Fruit fly (Drosophila melanogaster): ENCODE results near the gene CG4199.
A peak's percentile ranks its signal among the peaks of the same experiment; 100 is the strongest.

CG4199 gene

DNA sequence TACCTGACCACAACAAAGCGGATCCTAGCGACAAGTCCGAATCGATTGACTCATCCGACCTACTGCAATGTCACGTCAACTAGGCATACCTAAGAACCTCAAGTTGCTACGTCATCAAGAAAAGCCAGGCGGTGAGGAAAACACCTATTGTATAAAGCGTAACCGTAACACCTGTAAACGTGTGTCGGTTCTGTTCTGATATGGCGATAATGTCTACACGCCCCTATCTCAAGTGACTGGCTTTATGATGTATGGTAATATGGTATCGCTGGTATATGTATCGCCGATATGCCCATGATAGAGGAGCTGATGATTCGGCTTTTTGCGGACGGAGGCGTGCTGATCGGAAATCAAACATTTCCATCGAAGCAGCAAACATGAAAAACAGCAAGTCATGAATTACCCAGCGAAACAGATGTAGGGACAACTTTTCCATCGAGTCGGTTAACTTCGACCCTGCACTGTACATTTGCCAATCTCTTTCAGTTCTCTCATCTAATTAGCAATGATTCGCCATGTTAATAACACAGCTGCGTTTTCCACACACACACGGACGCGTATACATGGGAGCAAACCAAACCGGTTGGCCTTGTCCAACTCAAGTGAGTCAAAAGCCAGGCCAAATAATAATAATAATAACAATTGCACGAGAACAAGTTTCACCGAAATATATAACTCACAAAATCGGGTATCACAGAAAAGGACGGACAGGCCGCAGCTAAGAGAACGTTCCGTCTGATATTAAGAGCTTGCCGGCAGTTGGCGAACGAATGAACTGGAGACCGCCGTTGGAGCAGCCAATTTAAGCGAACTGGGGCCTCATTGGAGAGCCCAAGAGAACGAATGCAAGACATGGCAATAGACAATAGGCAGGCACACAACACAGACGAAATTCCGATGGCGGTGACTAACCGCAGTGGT is 3.2 kb downstream of the CG4199 start:
- no peak for TF ChIP-seq kay (GFP tag; ENCODE audit: borderline replicate concordance)
- TF ChIP-seq cnc (optimal IDR thresholded peaks at IDR 0.05), result peak; percentile 68 to 82
- peak; percentile 29 for TF ChIP-seq ovo (GFP tag; optimal IDR thresholded peaks at IDR 0.05)
- TF ChIP-seq tj (GFP tag; optimal IDR thresholded peaks at IDR 0.05), result peak; percentile 50
- peak; percentile 4 for TF ChIP-seq bab1 (GFP tag; optimal IDR thresholded peaks at IDR 0.05)

DNA sequence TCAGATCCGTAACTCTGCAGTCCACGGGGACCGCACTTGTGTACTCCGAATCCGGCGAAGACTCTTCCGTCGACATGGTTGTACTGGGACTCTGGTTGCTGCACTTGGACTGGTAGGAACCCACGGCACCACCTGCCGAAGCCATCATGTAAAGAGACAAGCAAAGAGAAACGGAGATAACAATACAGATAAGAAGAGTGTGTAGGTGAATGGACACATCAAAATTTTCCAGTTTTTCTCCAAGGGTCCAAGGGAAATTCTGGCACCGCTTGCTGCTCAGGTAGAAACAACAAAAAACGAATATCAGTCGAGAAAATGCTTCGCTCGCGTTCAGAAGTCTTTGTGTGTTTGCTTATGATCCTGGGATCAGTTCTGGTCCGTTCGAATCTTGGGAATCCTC is 5.0 kb downstream of the CG4199 start, which contains the start of gene CG4194:
CG4194 (plus strand) TSS at position 301 of the 400 bp plus-strand sequence.
- TF ChIP-seq cnc (optimal IDR thresholded peaks at IDR 0.05) (no peak), ovo (GFP tag; optimal IDR thresholded peaks at IDR 0.05) (no peak)

DNA sequence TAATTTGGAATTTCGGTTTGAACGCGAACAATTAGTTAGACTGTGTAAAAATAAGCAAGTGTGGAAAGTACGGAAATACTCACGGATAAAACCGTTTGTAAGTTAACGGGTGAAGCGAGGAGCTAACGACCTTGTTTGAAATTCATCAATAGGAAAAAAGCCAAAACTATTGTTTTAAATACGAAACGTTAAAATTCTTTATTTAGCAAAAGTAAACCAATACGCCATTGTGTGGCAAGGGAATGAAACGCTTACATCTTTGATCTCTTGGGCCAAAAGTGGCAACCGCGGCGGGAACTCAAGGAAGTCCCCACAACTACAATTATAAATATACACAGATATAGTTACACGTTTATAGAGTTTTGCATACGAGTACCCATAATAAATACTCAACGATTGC is 7.0 kb downstream of the CG4199 start, which contains the start of gene CG14054:
CG14054 (minus strand) TSS at position 101 of the 400 bp plus-strand sequence.
- TF ChIP-seq Clk (GFP tag; optimal IDR thresholded peaks at IDR 0.05) (no peak), Hr96 (GFP tag; optimal IDR thresholded peaks at IDR 0.05) (no peak), Crg-1 (GFP tag; optimal IDR thresholded peaks at IDR 0.05) (no peak), cic (GFP tag; optimal IDR thresholded peaks at IDR 0.05) (no peak), CG7101 (tag; optimal IDR thresholded peaks at IDR 0.05) (no peak), CG7045 (GFP tag; optimal IDR thresholded peaks at IDR 0.05) (no peak), CG5204 (GFP tag; optimal IDR thresholded peaks at IDR 0.05) (no peak), toe (GFP tag; optimal IDR thresholded peaks at IDR 0.05) (no peak), bab1 (GFP tag; optimal IDR thresholded peaks at IDR 0.05) (no peak), ovo (GFP tag; optimal IDR thresholded peaks at IDR 0.05) (no peak), CG12768 (GFP tag; optimal IDR thresholded peaks at IDR 0.05) (no peak), tj (GFP tag; optimal IDR thresholded peaks at IDR 0.05) (no peak), cnc (optimal IDR thresholded peaks at IDR 0.05) (no peak), CG14711 (tag; optimal IDR thresholded peaks at IDR 0.05) (no peak), CG11617 (GFP tag; optimal IDR thresholded peaks at IDR 0.05) (no peak), CG33017 (tag; optimal IDR thresholded peaks at IDR 0.05) (no peak)

dm6 chrX:2065073-2065472 is 8.2 kb downstream of the CG4199 start, which contains the start of gene CG4281:
CG4281 (minus strand) TSS chrX:2065142.
- TF ChIP-seq CG11617 (GFP tag; optimal IDR thresholded peaks at IDR 0.05) (peak; percentile 23), Clk (GFP tag; optimal IDR thresholded peaks at IDR 0.05) (no peak), tj (GFP tag; optimal IDR thresholded peaks at IDR 0.05) (peak; percentile 24), cic (GFP tag; optimal IDR thresholded peaks at IDR 0.05) (no peak), pad (GFP tag; optimal IDR thresholded peaks at IDR 0.05) (no peak), CG33017 (tag; optimal IDR thresholded peaks at IDR 0.05) (no peak), CG7101 (tag; optimal IDR thresholded peaks at IDR 0.05) (peak; percentile 13), CG14711 (tag; optimal IDR thresholded peaks at IDR 0.05) (peak; percentile 40), Crg-1 (GFP tag; optimal IDR thresholded peaks at IDR 0.05) (peak; percentile 17), Mnt (GFP tag; optimal IDR thresholded peaks at IDR 0.05) (peak; percentile 37), CG1620 (GFP tag; optimal IDR thresholded peaks at IDR 0.05) (no peak), bab1 (GFP tag; optimal IDR thresholded peaks at IDR 0.05) (peak; percentile 70)

DNA sequence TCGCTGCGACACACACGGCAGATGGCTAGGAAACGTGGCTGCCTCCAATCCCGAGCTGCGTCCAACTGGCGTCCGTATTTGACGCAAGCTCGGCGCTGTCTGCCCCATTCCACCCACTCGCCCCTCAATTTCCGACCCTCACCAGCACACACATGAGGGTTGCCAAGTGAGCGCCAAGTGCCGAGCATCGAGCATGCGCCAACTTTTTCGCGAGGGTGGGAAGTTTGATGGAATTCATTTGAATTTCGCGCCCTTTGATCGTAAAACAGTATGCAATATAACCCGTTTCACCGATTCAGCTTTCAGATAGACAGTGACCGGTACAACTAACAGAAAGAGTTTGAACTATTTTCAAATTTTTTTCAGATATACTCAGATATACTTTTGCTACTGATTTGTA is 11.4 kb downstream of the CG4199 start, which contains the start of gene Sik2:
Sik2 (minus strand) TSS at position 67 of the 400 bp plus-strand sequence.
- peak; percentile 62 for TF ChIP-seq CG14711 (tag; optimal IDR thresholded peaks at IDR 0.05)
- no peak for TF ChIP-seq CG11617 (GFP tag; optimal IDR thresholded peaks at IDR 0.05)
- no peak for TF ChIP-seq Crg-1 (GFP tag; optimal IDR thresholded peaks at IDR 0.05)

dm6 chrX:2061119-2061518 is 12.2 kb downstream of the CG4199 start:
- TF ChIP-seq CG1620 (GFP tag; optimal IDR thresholded peaks at IDR 0.05) (no peak), cic (GFP tag; optimal IDR thresholded peaks at IDR 0.05) (no peak), ovo (GFP tag; optimal IDR thresholded peaks at IDR 0.05) (no peak), pad (GFP tag; optimal IDR thresholded peaks at IDR 0.05) (peak; percentile 44), CG5204 (GFP tag; optimal IDR thresholded peaks at IDR 0.05) (peak; percentile 60), tj (GFP tag; optimal IDR thresholded peaks at IDR 0.05) (peak; percentile 87), CG7101 (tag; optimal IDR thresholded peaks at IDR 0.05) (peak; percentile 63), CG14711 (tag; optimal IDR thresholded peaks at IDR 0.05) (peak; percentile 66), CG12768 (GFP tag; optimal IDR thresholded peaks at IDR 0.05) (peak; percentile 63), cnc (optimal IDR thresholded peaks at IDR 0.05) (no peak), Clk (GFP tag; optimal IDR thresholded peaks at IDR 0.05) (no peak), bab1 (GFP tag; optimal IDR thresholded peaks at IDR 0.05) (peak; percentile 19), Crg-1 (GFP tag; optimal IDR thresholded peaks at IDR 0.05) (peak; percentile 7), Mnt (GFP tag; optimal IDR thresholded peaks at IDR 0.05) (peak; percentile 36), CG7045 (GFP tag; optimal IDR thresholded peaks at IDR 0.05) (peak; percentile 57), CG11617 (GFP tag; optimal IDR thresholded peaks at IDR 0.05) (peak; percentile 60), CG33017 (tag; optimal IDR thresholded peaks at IDR 0.05) (no peak)

Data from whole organism, adult.